Fruit fly (Drosophila melanogaster): ENCODE measurements around the gene Tmf.
A peak's percentile ranks its signal among the peaks of the same experiment; 100 is the strongest.

Gene Tmf

DNA sequence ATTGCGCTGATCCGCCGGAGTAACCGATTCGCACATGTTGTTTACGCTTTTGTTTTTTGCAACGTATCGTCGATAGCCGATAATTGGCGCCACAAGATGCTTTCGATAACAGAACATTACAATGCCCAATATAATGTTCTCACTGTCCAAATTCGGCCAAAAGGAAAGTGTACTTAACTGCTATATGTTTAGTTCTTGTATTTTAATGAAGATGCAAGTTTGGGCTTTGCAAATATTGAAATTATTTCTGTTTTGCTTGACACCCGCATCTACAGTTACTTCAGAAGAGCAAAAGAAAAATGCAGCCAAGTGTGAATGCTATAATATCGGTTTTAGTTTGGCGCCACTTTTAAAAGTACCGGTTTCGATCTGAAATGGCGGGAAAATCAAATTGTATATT is 8.4 kb downstream of the Tmf start (continued):
- peak; percentile 95 for TF ChIP-seq CG1603 (tag; optimal IDR thresholded peaks at IDR 0.05)
- TF ChIP-seq ci (GFP tag; IDR thresholded peaks at IDR 0.05) = peak; percentile 91
- TF ChIP-seq MBD-R2 (GFP tag; IDR thresholded peaks at IDR 0.05) = peak; percentile 80; the same call in 1 of the 2 replicates
- peak; percentile 84 for TF ChIP-seq H2.0 (GFP tag; IDR thresholded peaks at IDR 0.05)
- peak; percentile 90 for TF ChIP-seq CG2116 (GFP tag; optimal IDR thresholded peaks at IDR 0.05)
- peak; percentile 87 for TF ChIP-seq CG10543 (GFP tag; optimal IDR thresholded peaks at IDR 0.05)
- peak; percentile 74 for TF ChIP-seq Hmx (GFP tag; optimal IDR thresholded peaks at IDR 0.05)
- 0 out of 2 replicates have a peak, but pooled peaks have one; percentile 37 for TF ChIP-seq dati (GFP tag; IDR thresholded peaks at IDR 0.05)
- TF ChIP-seq CG1024 (GFP tag; IDR thresholded peaks at IDR 0.05) = peak; percentile 62
- peak; percentile 84 for TF ChIP-seq ken (GFP tag; IDR thresholded peaks at IDR 0.05)
- TF ChIP-seq CG13123 (GFP tag; optimal IDR thresholded peaks at IDR 0.05) = peak; percentile 82
- TF ChIP-seq MESR4 (GFP tag; optimal IDR thresholded peaks at IDR 0.05) = peak; percentile 30
- peak; percentile 75; the same call in 1 of the 2 replicates for TF ChIP-seq danr (GFP tag; IDR thresholded peaks at IDR 0.05)
- TF ChIP-seq CG13894 (tag; optimal IDR thresholded peaks at IDR 0.05) = peak; percentile 94
- TF ChIP-seq cato (GFP tag; optimal IDR thresholded peaks at IDR 0.05; ENCODE audit: borderline replicate concordance) = peak; percentile 81
- peak; percentile 92 for TF ChIP-seq Oli (tag; optimal IDR thresholded peaks at IDR 0.05)
- peak; percentile 77 for TF ChIP-seq CG6854 (GFP tag; optimal IDR thresholded peaks at IDR 0.05)
- TF ChIP-seq kni (GFP tag; optimal IDR thresholded peaks at IDR 0.05) = peak; percentile 74
- TF ChIP-seq Bgb (GFP tag; IDR thresholded peaks at IDR 0.05; ENCODE audit: partially characterized antibody) = peak; percentile 41; the same call in 1 of the 2 replicates
- peak; percentile 96 for TF ChIP-seq gro (GFP tag; optimal IDR thresholded peaks at IDR 0.05)
- TF ChIP-seq CG2199 (GFP tag; IDR thresholded peaks at IDR 0.05) = no peak
- TF ChIP-seq run (tag; optimal IDR thresholded peaks at IDR 0.05) = peak; percentile 64
- peak; percentile 77 for TF ChIP-seq oc (tag; optimal IDR thresholded peaks at IDR 0.05)
- TF ChIP-seq CG12236 (GFP tag; optimal IDR thresholded peaks at IDR 0.05) = peak; percentile 76
- peak; percentile 92 for TF ChIP-seq dmrt99B (tag; optimal IDR thresholded peaks at IDR 0.05)
- peak; percentile 87 for TF ChIP-seq CG8089 (GFP tag; optimal IDR thresholded peaks at IDR 0.05)
- TF ChIP-seq kay (GFP tag; optimal IDR thresholded peaks at IDR 0.05) = peak; percentile 82
- peak; percentile 89 for TF ChIP-seq Xrp1 (GFP tag; IDR thresholded peaks at IDR 0.05)
- peak; percentile 90 for TF ChIP-seq CG14441 (GFP tag; IDR thresholded peaks at IDR 0.05)
- peak; percentile 91 for TF ChIP-seq her (GFP tag; optimal IDR thresholded peaks at IDR 0.05)
- peak; percentile 52; the same call in 1 of the 2 replicates for TF ChIP-seq toy (GFP tag; IDR thresholded peaks at IDR 0.05)
- peak; percentile 54 for TF ChIP-seq Vsx1 (GFP tag; optimal IDR thresholded peaks at IDR 0.05)
- TF ChIP-seq CG18619 (GFP tag; optimal IDR thresholded peaks at IDR 0.05) = peak; percentile 87
- TF ChIP-seq Hey (tag; optimal IDR thresholded peaks at IDR 0.05) = peak; percentile 60
- peak; percentile 90 for TF ChIP-seq CG12104 (GFP tag; optimal IDR thresholded peaks at IDR 0.05)
- peak; percentile 89 for TF ChIP-seq fu2 (GFP tag; optimal IDR thresholded peaks at IDR 0.05)
- TF ChIP-seq CG13775 (GFP tag; optimal IDR thresholded peaks at IDR 0.05) = peak; percentile 86
- no peak for TF ChIP-seq chinmo (GFP tag; IDR thresholded peaks at IDR 0.05; ENCODE audit: partially characterized antibody)
- 0 out of 2 replicates have a peak, but pooled peaks have one; percentile 28 for TF ChIP-seq Taf1 (GFP tag; IDR thresholded peaks at IDR 0.05)
- peak; percentile 85 to 90 for TF ChIP-seq chif (GFP tag; optimal IDR thresholded peaks at IDR 0.05)
- peak; percentile 89 for TF ChIP-seq CG32532 (GFP tag; IDR thresholded peaks at IDR 0.05)
- 0 out of 3 replicates have a peak, but pooled peaks have one; percentile 49 for TF ChIP-seq CG6791 (GFP tag; IDR thresholded peaks at IDR 0.05; ENCODE audit: partially characterized antibody)
- peak; percentile 83 for TF ChIP-seq esg (GFP tag; conservative IDR thresholded peaks at IDR 0.05)
- peak; percentile 92 for TF ChIP-seq CG10209 (GFP tag; optimal IDR thresholded peaks at IDR 0.05)
- peak; percentile 74; the same call in 2 of the 3 replicates for TF ChIP-seq CG34422 (GFP tag; IDR thresholded peaks at IDR 0.05)
- no peak for TF ChIP-seq HLHmδ (GFP tag; optimal IDR thresholded peaks at IDR 0.05)
- peak; percentile 79 for TF ChIP-seq sqz (GFP tag; optimal IDR thresholded peaks at IDR 0.05)
- peak; percentile 85 for TF ChIP-seq CG11093 (GFP tag; IDR thresholded peaks at IDR 0.05)
- no peak for TF ChIP-seq CG16813 (GFP tag; IDR thresholded peaks at IDR 0.05; ENCODE audit: partially characterized antibody)
- peak; percentile 93 for TF ChIP-seq Dip3 (GFP tag; optimal IDR thresholded peaks at IDR 0.05)

Data from whole organism, embryonic.